Worm (Caenorhabditis elegans) whole organism, L1 larva: ENCODE results near the gene M163.8.

Experiments used
- C16A3.4 ChIP-seq: fragments of 150-350 bp; optimal IDR thresholded peaks from 2 replicates; lab custom pipeline; 2014; ENCODE audit warnings: missing biosample characterization, missing genetic modification characterization
- F16B12.6 ChIP-seq: fragments of 150-350 bp; optimal IDR thresholded peaks from 2 replicates; lab custom pipeline; 2014; ENCODE audit warnings: missing biosample characterization, missing genetic modification characterization
- alr-1 ChIP-seq: fragments of 200-800 bp; sonication (Bioruptor generic); optimal IDR thresholded peaks from 2 replicates; lab custom pipeline; 2018; ENCODE audit warnings: borderline replicate concordance, mild to moderate bottlenecking, missing genetic modification characterization, missing compliant biosample characterization
- aly-2 ChIP-seq: fragments of 150-350 bp; optimal IDR thresholded peaks from 2 replicates; lab custom pipeline; 2014; ENCODE audit warnings: missing biosample characterization, missing genetic modification characterization
- ama-1 ChIP-seq: fragments of 150-350 bp; optimal IDR thresholded peaks from 2 replicates; lab custom pipeline; 2014
- blmp-1 ChIP-seq: fragments of 150-350 bp; optimal IDR thresholded peaks from 2 replicates; lab custom pipeline; 2014; ENCODE audit warnings: missing biosample characterization, missing genetic modification characterization
- ceh-8 ChIP-seq: fragments of 200-800 bp; sonication (Bioruptor generic); optimal IDR thresholded peaks from 2 replicates; lab custom pipeline; 2018; ENCODE audit warnings: mild to moderate bottlenecking, missing genetic modification characterization, moderate library complexity, missing compliant biosample characterization
- ceh-82 ChIP-seq, 3 experiments: fragments of 150-350 bp in 1 of 3; sonication (generic microtip) in 2 of 3; optimal IDR thresholded peaks; 2 replicates each; lab custom pipeline; 2014 to 2017; ENCODE audit warnings: missing biosample characterization in 3 of 3, missing genetic modification characterization in 3 of 3
- ceh-88 ChIP-seq: fragments of 200-800 bp; sonication (Bioruptor generic); IDR thresholded peaks from 2 replicates; pipeline ENCODE4 v1.3.6; 2022; ENCODE audit warnings: missing genetic modification characterization, missing compliant biosample characterization
- ceh-90 ChIP-seq: sonication (generic microtip); optimal IDR thresholded peaks from 2 replicates; lab custom pipeline; 2016; ENCODE audit warnings: missing genetic modification characterization, missing compliant biosample characterization
- efl-1 ChIP-seq, 4 experiments: fragments of 150-350 bp; optimal IDR thresholded peaks in 3 of 4; peaks in 1 of 4; 1 replicate in 1 of 4; 2 replicates in 3 of 4; lab custom pipeline; 2014; ENCODE audit warnings: missing biosample characterization in 2 of 4, missing genetic modification characterization in 2 of 4, missing genetic modification reagents in 2 of 4
- efl-3 ChIP-seq: fragments of 200-800 bp; sonication (Bioruptor generic); optimal IDR thresholded peaks from 2 replicates; lab custom pipeline; 2018; ENCODE audit warnings: mild to moderate bottlenecking, missing genetic modification characterization, missing compliant biosample characterization
- egl-27 ChIP-seq, 2 experiments: fragments of 150-350 bp in 1 of 2; sonication (generic microtip); optimal IDR thresholded peaks; 3 replicates each; lab custom pipeline; 2017 to 2018; ENCODE audit warnings: missing biosample characterization in 2 of 2, missing genetic modification characterization in 2 of 2, missing genetic modification reagents in 2 of 2
- ets-5 ChIP-seq: fragments of 200-800 bp; sonication (Bioruptor generic); IDR thresholded peaks from 2 replicates; pipeline ENCODE4 v1.3.6; 2022; ENCODE audit warnings: missing genetic modification characterization, missing compliant biosample characterization
- grh-1 ChIP-seq: fragments of 200-800 bp; sonication (Bioruptor generic); IDR thresholded peaks from 2 replicates; pipeline ENCODE4 v1.3.6; 2022; ENCODE audit warnings: missing genetic modification reagents, missing genetic modification characterization, missing compliant biosample characterization
- hlh-17 ChIP-seq: fragments of 200-800 bp; sonication (Bioruptor generic); optimal IDR thresholded peaks from 2 replicates; lab custom pipeline; 2018; ENCODE audit warnings: missing genetic modification characterization, mild to moderate bottlenecking, missing compliant biosample characterization, moderate library complexity, borderline replicate concordance
- hlh-4 ChIP-seq: sonication (generic microtip); optimal IDR thresholded peaks from 2 replicates; lab custom pipeline; 2016; ENCODE audit warnings: mild to moderate bottlenecking, missing genetic modification characterization, missing compliant biosample characterization
- irx-1 ChIP-seq: sonication (generic microtip); optimal IDR thresholded peaks from 2 replicates; lab custom pipeline; 2016; ENCODE audit warnings: missing genetic modification characterization, missing compliant biosample characterization
- isw-1 ChIP-seq: fragments of 200-800 bp; sonication (Bioruptor generic); IDR thresholded peaks from 2 replicates; pipeline ENCODE4 v1.3.6; 2022; ENCODE audit warnings: missing genetic modification characterization, missing compliant biosample characterization
- lin-13 ChIP-seq: fragments of 150-350 bp; optimal IDR thresholded peaks from 2 replicates; lab custom pipeline; 2014; ENCODE audit warnings: missing biosample characterization, missing genetic modification reagents, missing genetic modification characterization
- lin-14 ChIP-seq: fragments of 200-800 bp; sonication (Bioruptor generic); optimal IDR thresholded peaks from 2 replicates; lab custom pipeline; 2018; ENCODE audit warnings: mild to moderate bottlenecking, missing genetic modification characterization, moderate library complexity, missing compliant biosample characterization
- lsy-2 ChIP-seq, 2 experiments: fragments of 150-350 bp; optimal IDR thresholded peaks; 2 replicates each; lab custom pipeline; 2014; ENCODE audit warnings: missing biosample characterization in 2 of 2, missing genetic modification characterization in 2 of 2
- mdl-1 ChIP-seq, 2 experiments: fragments of 150-350 bp; optimal IDR thresholded peaks; 2 replicates each; lab custom pipeline; 2014 to 2017; ENCODE audit warnings: missing biosample characterization in 2 of 2, missing genetic modification characterization in 2 of 2, inconsistent platforms in 1 of 2
- mep-1 ChIP-seq: fragments of 150-350 bp; optimal IDR thresholded peaks from 2 replicates; lab custom pipeline; 2014; ENCODE audit warnings: missing biosample characterization, missing genetic modification characterization
- nhr-12 ChIP-seq: sonication (generic microtip); optimal IDR thresholded peaks from 2 replicates; lab custom pipeline; 2017; ENCODE audit warnings: missing biosample characterization, missing genetic modification characterization
- nhr-19 ChIP-seq: fragments of 200-800 bp; sonication (Bioruptor generic); conservative IDR thresholded peaks from 2 replicates; pipeline ENCODE4 v1.3.6; 2022; ENCODE audit warnings: missing genetic modification characterization, missing compliant biosample characterization
- nhr-237 ChIP-seq: fragments of 150-350 bp; optimal IDR thresholded peaks from 2 replicates; lab custom pipeline; 2014; ENCODE audit warnings: missing biosample characterization, missing genetic modification characterization
- nhr-28 ChIP-seq: fragments of 150-350 bp; optimal IDR thresholded peaks from 2 replicates; lab custom pipeline; 2014; ENCODE audit warnings: missing biosample characterization, missing genetic modification characterization
- nhr-47 ChIP-seq: sonication (generic microtip); optimal IDR thresholded peaks from 2 replicates; lab custom pipeline; 2016; ENCODE audit warnings: mild to moderate bottlenecking, missing genetic modification characterization, moderate library complexity, missing compliant biosample characterization
- nhr-76 ChIP-seq: sonication (generic microtip); optimal IDR thresholded peaks from 2 replicates; lab custom pipeline; 2017; ENCODE audit warnings: missing biosample characterization, missing genetic modification characterization
- nhr-77 ChIP-seq: fragments of 150-350 bp; optimal IDR thresholded peaks from 2 replicates; lab custom pipeline; 2014; ENCODE audit warnings: missing biosample characterization, missing genetic modification characterization
- nhr-84 ChIP-seq: sonication (generic microtip); optimal IDR thresholded peaks from 2 replicates; lab custom pipeline; 2017; ENCODE audit warnings: missing biosample characterization, missing genetic modification characterization
- nhr-85 ChIP-seq: sonication (generic microtip); peaks from one replicate; lab custom pipeline; 2016; ENCODE audit warnings: missing genetic modification characterization, inconsistent platforms, missing compliant biosample characterization
- pax-3 ChIP-seq: fragments of 200-800 bp; sonication (Bioruptor generic); optimal IDR thresholded peaks from 2 replicates; lab custom pipeline; 2018; ENCODE audit warnings: mild to moderate bottlenecking, missing genetic modification characterization, moderate library complexity, missing compliant biosample characterization
- pqm-1 ChIP-seq: sonication (generic microtip); optimal IDR thresholded peaks from 3 replicates; lab custom pipeline; 2017; ENCODE audit warnings: missing biosample characterization, missing genetic modification characterization
- rnt-1 ChIP-seq: sonication (generic microtip); optimal IDR thresholded peaks from 2 replicates; lab custom pipeline; 2016; ENCODE audit warnings: mild to moderate bottlenecking, missing genetic modification characterization, moderate library complexity, missing compliant biosample characterization
- skn-1 ChIP-seq: fragments of 150-350 bp; optimal IDR thresholded peaks from 2 replicates; lab custom pipeline; 2014; ENCODE audit warnings: missing biosample characterization, missing genetic modification characterization
- snpc-4 ChIP-seq: fragments of 150-350 bp; optimal IDR thresholded peaks from 2 replicates; lab custom pipeline; 2014; ENCODE audit warnings: missing biosample characterization, missing genetic modification characterization
- sptf-1 ChIP-seq: fragments of 150-350 bp; optimal IDR thresholded peaks from 2 replicates; lab custom pipeline; 2014; ENCODE audit warnings: missing biosample characterization, missing genetic modification characterization
- sup-37 ChIP-seq: fragments of 200-800 bp; sonication (Bioruptor generic); optimal IDR thresholded peaks from 2 replicates; lab custom pipeline; 2018; ENCODE audit warnings: mild to moderate bottlenecking, missing genetic modification characterization, missing compliant biosample characterization
- swsn-7 ChIP-seq: sonication (generic microtip); optimal IDR thresholded peaks from 2 replicates; lab custom pipeline; 2016; ENCODE audit warnings: missing genetic modification characterization, missing compliant biosample characterization
- tbx-2 ChIP-seq: sonication (generic microtip); optimal IDR thresholded peaks from 2 replicates; lab custom pipeline; 2016; ENCODE audit warnings: missing genetic modification characterization, missing compliant biosample characterization
- unc-86 ChIP-seq: sonication (generic microtip); optimal IDR thresholded peaks from 2 replicates; lab custom pipeline; 2016; ENCODE audit warnings: missing genetic modification characterization, missing compliant biosample characterization
- xbp-1 ChIP-seq: sonication (generic microtip); optimal IDR thresholded peaks from 2 replicates; lab custom pipeline; 2016; ENCODE audit warnings: missing genetic modification characterization, missing compliant biosample characterization

Gene M163.8

DNA sequence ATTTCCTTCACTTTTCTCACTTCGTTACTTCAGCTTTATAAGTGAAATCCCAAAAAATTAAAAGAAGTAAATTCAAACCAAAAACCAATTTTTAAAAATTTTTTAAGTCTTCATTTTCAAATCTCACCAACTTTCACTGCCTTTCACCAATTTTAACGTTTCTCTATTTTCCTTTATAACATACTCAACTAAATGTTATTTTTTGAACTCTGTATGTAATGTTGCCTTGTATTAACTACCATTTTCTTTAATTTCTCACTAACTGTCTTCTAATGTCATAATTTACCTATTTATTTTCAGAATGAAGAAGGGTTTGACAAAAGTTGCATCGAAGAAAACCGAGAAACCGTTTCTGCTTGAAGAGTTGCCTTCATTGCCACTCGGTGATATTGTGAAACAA lies 40.2 kb upstream of the M163.8 start, which contains the start of gene F23D12.4:
Gene F23D12.4 (plus strand): TSS at position 301 of the 400 bp plus-strand sequence.
- no peak for TF ChIP-seq isw-1 (GFP tag; lab: Robert Waterston, UW)
- no peak for TF ChIP-seq irx-1 (tag; lab: Kevin White, UChicago)
- no peak for TF ChIP-seq aly-2 (tag; lab: Kevin White, UChicago)
- no peak for TF ChIP-seq nhr-28
- TF ChIP-seq ets-5 (GFP tag; lab: Robert Waterston, UW): no peak
- no peak for TF ChIP-seq nhr-85 (tag; lab: Kevin White, UChicago)
- TF ChIP-seq nhr-77 (tag; lab: Kevin White, UChicago): no peak

DNA sequence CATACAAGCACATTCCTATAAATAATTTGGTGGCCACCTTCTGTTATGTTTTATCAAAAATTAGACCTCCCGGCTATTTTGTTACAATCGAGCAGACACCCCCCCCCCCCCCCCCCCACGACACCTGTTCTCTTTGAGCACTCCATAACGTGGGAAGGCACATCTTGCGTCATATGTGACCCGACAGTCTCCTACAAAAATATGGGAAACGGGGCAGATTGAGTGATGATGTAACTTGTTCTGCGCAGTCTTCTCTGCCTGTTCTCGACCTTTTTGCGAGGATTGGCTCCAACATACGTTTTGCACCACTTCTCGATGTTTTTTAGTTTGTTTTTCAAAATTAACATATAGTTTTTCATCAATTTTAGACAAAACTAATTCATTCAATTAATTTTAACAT lies 37.4 kb upstream of the M163.8 start:
- no peak for TF ChIP-seq unc-86
- TF ChIP-seq nhr-28: no peak
- no peak for TF ChIP-seq skn-1
- TF ChIP-seq nhr-76: no peak
- TF ChIP-seq ceh-8 (GFP tag; lab: Kevin White, UChicago): no peak
- no peak for TF ChIP-seq blmp-1 (tag; lab: Kevin White, UChicago)
- no peak for TF ChIP-seq lin-14 (GFP tag; lab: Kevin White, UChicago)
- no peak for TF ChIP-seq lsy-2 (tag; optimal IDR thresholded peaks at IDR 0.05; lab: Kevin White, UChicago)
- no peak for TF ChIP-seq snpc-4
- no peak for TF ChIP-seq ets-5 (GFP tag; lab: Robert Waterston, UW)
- TF ChIP-seq nhr-12 (tag; lab: Kevin White, UChicago): no peak
- TF ChIP-seq mdl-1 (tag; optimal IDR thresholded peaks at IDR 0.05; lab: Kevin White, UChicago): no peak
- no peak for TF ChIP-seq egl-27 (tag; optimal IDR thresholded peaks at IDR 0.05; lab: Kevin White, UChicago)
- no peak for TF ChIP-seq xbp-1 (tag; lab: Kevin White, UChicago)
- no peak for TF ChIP-seq efl-1 (optimal IDR thresholded peaks at IDR 0.05; lab: Kevin White, UChicago)
- no peak for TF ChIP-seq efl-1 (GFP tag; optimal IDR thresholded peaks at IDR 0.05 in 1 of 2; lab: Kevin White, UChicago)

DNA sequence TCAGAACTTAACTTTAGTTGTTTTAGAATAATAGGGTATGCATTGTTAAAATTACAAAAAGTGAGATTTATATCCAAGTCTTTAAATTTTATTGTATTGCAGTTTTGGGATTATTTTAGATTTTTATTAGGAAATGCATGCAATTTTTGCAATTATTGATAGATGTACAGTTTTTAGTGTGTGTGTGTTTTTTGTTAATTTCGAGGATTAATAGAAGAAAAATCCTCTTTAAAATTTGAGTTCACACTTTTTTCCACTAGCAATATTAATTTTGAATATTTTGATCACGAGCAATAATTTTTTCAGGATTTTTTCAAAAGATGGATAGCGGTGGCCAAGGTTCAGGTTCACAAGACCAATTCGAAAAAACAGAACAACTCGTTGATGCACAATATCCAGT lies 37.0 kb upstream of the M163.8 start, which contains the start of gene jmjd-3.2:
Gene jmjd-3.2 (plus strand): TSS at position 301 of the 400 bp plus-strand sequence.
- TF ChIP-seq ceh-88: no peak
- no peak for TF ChIP-seq grh-1 (GFP tag; lab: Robert Waterston, UW)
- TF ChIP-seq efl-3 (GFP tag; lab: Kevin White, UChicago): no peak
- TF ChIP-seq nhr-19: no peak
- no peak for TF ChIP-seq snpc-4
- TF ChIP-seq C16A3.4: no peak
- no peak for TF ChIP-seq pax-3 (tag; lab: Kevin White, UChicago)
- TF ChIP-seq irx-1 (tag; lab: Kevin White, UChicago): no peak
- no peak for TF ChIP-seq mdl-1 (tag; optimal IDR thresholded peaks at IDR 0.05; lab: Kevin White, UChicago)
- no peak for TF ChIP-seq ceh-8 (GFP tag; lab: Kevin White, UChicago)
- no peak for TF ChIP-seq egl-27 (tag; optimal IDR thresholded peaks at IDR 0.05; lab: Kevin White, UChicago)
- TF ChIP-seq sptf-1 (tag; lab: Kevin White, UChicago): no peak
- TF ChIP-seq nhr-12 (tag; lab: Kevin White, UChicago): no peak
- no peak for TF ChIP-seq hlh-17 (GFP tag; lab: Kevin White, UChicago)

DNA sequence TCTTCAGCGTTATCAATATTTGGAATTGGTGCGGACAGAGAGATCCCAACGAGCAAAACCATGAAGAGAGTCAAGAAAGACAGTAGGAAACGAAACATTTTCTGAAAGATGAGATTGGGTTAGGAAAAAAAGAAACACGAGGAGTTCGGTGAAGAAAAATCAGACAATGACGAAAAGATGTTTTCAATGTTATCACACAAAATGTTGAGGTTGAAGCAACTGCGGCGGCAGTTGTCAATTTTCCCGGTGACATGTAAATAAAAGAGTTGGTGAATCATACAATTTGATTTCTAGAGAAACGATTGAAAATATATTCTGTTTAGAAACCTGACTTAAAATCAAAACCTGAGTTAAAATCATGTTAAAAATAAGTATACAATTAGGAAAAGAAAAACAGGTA lies 31.2 kb upstream of the M163.8 start, which contains the start of gene F23D12.7:
Gene F23D12.7 (minus strand): TSS at position 101 of the 400 bp plus-strand sequence.
- TF ChIP-seq pqm-1 (tag; lab: Kevin White, UChicago): no peak
- TF ChIP-seq rnt-1 (tag; lab: Kevin White, UChicago): peak; percentile 43
- no peak for TF ChIP-seq grh-1 (GFP tag; lab: Robert Waterston, UW)

DNA sequence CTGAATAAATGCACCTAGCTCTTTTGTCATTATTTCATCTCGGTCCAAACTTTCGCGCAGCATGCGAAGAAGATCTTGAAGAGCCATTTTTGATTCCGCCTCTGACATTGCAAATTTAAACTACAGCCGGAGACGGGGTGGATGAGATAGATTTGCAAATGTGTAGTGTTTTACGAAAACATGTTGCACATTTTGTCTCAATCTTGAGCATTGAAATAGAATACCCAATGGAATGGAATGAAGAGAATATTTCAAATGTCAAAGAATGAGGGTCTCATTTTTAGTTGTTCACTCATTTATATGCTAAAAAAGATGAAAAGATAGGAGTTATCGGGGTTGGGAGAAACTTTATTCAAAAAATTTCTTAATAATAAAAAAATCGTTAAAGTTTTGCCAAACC lies 29.5 kb upstream of the M163.8 start, which contains the start of gene Y66C5A.1:
Gene Y66C5A.1 (minus strand): TSS at position 101 of the 400 bp plus-strand sequence.
- TF ChIP-seq nhr-84 (tag; lab: Kevin White, UChicago) (no peak), alr-1 (tag; lab: Kevin White, UChicago) (no peak), ceh-82 (tag; optimal IDR thresholded peaks at IDR 0.05; lab: Kevin White, UChicago) (no peak), ama-1 (lab: Kevin White, UChicago) (no peak), tbx-2 (tag; lab: Kevin White, UChicago) (no peak), hlh-4 (no peak), rnt-1 (tag; lab: Kevin White, UChicago) (no peak), skn-1 (no peak), F16B12.6 (tag; lab: Kevin White, UChicago) (no peak), mep-1 (no peak), sup-37 (GFP tag; lab: Kevin White, UChicago) (no peak), nhr-19 (no peak), nhr-237 (tag; lab: Kevin White, UChicago) (no peak), ceh-90 (tag; lab: Kevin White, UChicago) (no peak), swsn-7 (tag; lab: Kevin White, UChicago) (no peak), nhr-85 (tag; lab: Kevin White, UChicago) (no peak), mdl-1 (tag; optimal IDR thresholded peaks at IDR 0.05; lab: Kevin White, UChicago) (no peak), nhr-47 (tag; lab: Kevin White, UChicago) (no peak), lin-13 (GFP tag; lab: Kevin White, UChicago) (no peak)
- TF ChIP-seq, all 84 proteins: peak for 0
